Worm (Caenorhabditis elegans) whole organism, L2 larva: ENCODE measurements around the gene R09F10.1.
"Not testable (repeated sequence)": the region's sequence is repeated elsewhere in the genome, so short reads cannot be mapped to it uniquely, and the experiment has no call there.

Experiments
- C34F6.9 ChIP-seq: fragments of 150-350 bp; optimal IDR thresholded peaks from 2 replicates; lab custom pipeline; 2014; ENCODE audit warnings: missing biosample characterization, missing genetic modification characterization
- F13H6.1 ChIP-seq: sonication (generic microtip); optimal IDR thresholded peaks from 2 replicates; lab custom pipeline; 2016; ENCODE audit warnings: missing genetic modification characterization, missing compliant biosample characterization
- R02D3.7 ChIP-seq: fragments of 150-350 bp; optimal IDR thresholded peaks from 2 replicates; lab custom pipeline; 2014; ENCODE audit warnings: missing biosample characterization, missing genetic modification characterization
- ZK546.5 ChIP-seq: sonication (generic microtip); optimal IDR thresholded peaks from 2 replicates; lab custom pipeline; 2017; ENCODE audit warnings: missing biosample characterization, missing genetic modification characterization
- ama-1 ChIP-seq: fragments of 150-350 bp; optimal IDR thresholded peaks from 2 replicates; lab custom pipeline; 2018; ENCODE audit warnings: inconsistent platforms
- blmp-1 ChIP-seq: sonication (generic microtip); optimal IDR thresholded peaks from 2 replicates; lab custom pipeline; 2017; ENCODE audit warnings: missing genetic modification characterization, mild to moderate bottlenecking, missing compliant biosample characterization, antibody characterized with exemption, moderate library complexity; ENCODE audit not compliant: insufficient read depth
- ceh-16 ChIP-seq: fragments of 150-350 bp; optimal IDR thresholded peaks from 2 replicates; lab custom pipeline; 2014; ENCODE audit warnings: missing biosample characterization, missing genetic modification characterization
- fos-1 ChIP-seq: fragments of 150-350 bp; optimal IDR thresholded peaks from 2 replicates; lab custom pipeline; 2014; ENCODE audit warnings: missing biosample characterization, missing genetic modification characterization
- gmeb-1 ChIP-seq: fragments of 150-350 bp; optimal IDR thresholded peaks from 2 replicates; lab custom pipeline; 2014; ENCODE audit warnings: missing biosample characterization, missing genetic modification characterization
- lin-11 ChIP-seq: fragments of 150-350 bp; sonication (generic microtip); optimal IDR thresholded peaks from 2 replicates; lab custom pipeline; 2014; ENCODE audit warnings: missing biosample characterization, missing genetic modification characterization, inconsistent platforms, mixed read lengths
- lin-13 ChIP-seq: fragments of 150-350 bp; optimal IDR thresholded peaks from 2 replicates; lab custom pipeline; 2014; ENCODE audit warnings: missing biosample characterization, missing genetic modification reagents, missing genetic modification characterization
- lin-39 ChIP-seq: fragments of 150-350 bp; optimal IDR thresholded peaks from 2 replicates; lab custom pipeline; 2014; ENCODE audit warnings: missing biosample characterization, missing genetic modification reagents, missing genetic modification characterization
- lsy-2 ChIP-seq, 2 experiments: fragments of 150-350 bp in 1 of 2; sonication (generic microtip) in 1 of 2; optimal IDR thresholded peaks; 2 replicates each; lab custom pipeline; 2014 to 2017; ENCODE audit warnings: missing biosample characterization in 2 of 2, missing genetic modification characterization in 2 of 2
- mab-5 ChIP-seq: fragments of 150-350 bp; optimal IDR thresholded peaks from 2 replicates; lab custom pipeline; 2014; ENCODE audit warnings: missing biosample characterization, missing genetic modification characterization
- mdl-1 ChIP-seq, 2 experiments: fragments of 150-350 bp in 1 of 2; sonication (generic microtip) in 1 of 2; optimal IDR thresholded peaks; 2 replicates each; lab custom pipeline; 2017; ENCODE audit warnings: missing biosample characterization in 2 of 2, missing genetic modification characterization in 2 of 2
- nhr-10 ChIP-seq: sonication (generic microtip); optimal IDR thresholded peaks from 2 replicates; lab custom pipeline; 2017; ENCODE audit warnings: missing biosample characterization, missing genetic modification characterization
- nhr-11 ChIP-seq: fragments of 150-350 bp; optimal IDR thresholded peaks from 2 replicates; lab custom pipeline; 2014; ENCODE audit warnings: missing biosample characterization, missing genetic modification characterization
- nhr-23 ChIP-seq: fragments of 150-350 bp; optimal IDR thresholded peaks from 2 replicates; lab custom pipeline; 2014; ENCODE audit warnings: missing biosample characterization, missing genetic modification reagents, missing genetic modification characterization
- nhr-237 ChIP-seq: fragments of 150-350 bp; optimal IDR thresholded peaks from 2 replicates; lab custom pipeline; 2014; ENCODE audit warnings: missing biosample characterization, missing genetic modification characterization
- nhr-25 ChIP-seq: fragments of 150-350 bp; sonication (generic microtip); optimal IDR thresholded peaks from 3 replicates; lab custom pipeline; 2014; ENCODE audit warnings: missing biosample characterization, missing genetic modification characterization
- nhr-6 ChIP-seq: fragments of 150-350 bp; optimal IDR thresholded peaks from 2 replicates; lab custom pipeline; 2014; ENCODE audit warnings: missing biosample characterization, missing genetic modification characterization
- nhr-77 ChIP-seq: fragments of 150-350 bp; optimal IDR thresholded peaks from 2 replicates; lab custom pipeline; 2014; ENCODE audit warnings: missing biosample characterization, missing genetic modification characterization
- peb-1 ChIP-seq: fragments of 150-350 bp; optimal IDR thresholded peaks from 2 replicates; lab custom pipeline; 2014; ENCODE audit warnings: missing biosample characterization, missing genetic modification characterization
- sem-4 ChIP-seq: fragments of 150-350 bp; optimal IDR thresholded peaks from 2 replicates; lab custom pipeline; 2014; ENCODE audit warnings: missing biosample characterization, missing genetic modification reagents, missing genetic modification characterization
- skn-1 ChIP-seq: sonication (generic microtip); optimal IDR thresholded peaks from 2 replicates; lab custom pipeline; 2017; ENCODE audit warnings: missing biosample characterization, missing genetic modification characterization
- sma-9 ChIP-seq, 2 experiments: fragments of 150-350 bp in 1 of 2; sonication (generic microtip) in 1 of 2; optimal IDR thresholded peaks; 2 replicates each; lab custom pipeline; 2014 to 2016; ENCODE audit warnings: missing genetic modification characterization in 2 of 2, mild to moderate bottlenecking in 1 of 2, missing biosample characterization in 1 of 2, missing compliant biosample characterization in 1 of 2, missing genetic modification reagents in 1 of 2, moderate library complexity in 1 of 2
- snpc-4 ChIP-seq: fragments of 150-350 bp; optimal IDR thresholded peaks from 2 replicates; lab custom pipeline; 2014; ENCODE audit warnings: missing biosample characterization, missing genetic modification characterization
- unc-39 ChIP-seq: fragments of 150-350 bp; optimal IDR thresholded peaks from 2 replicates; lab custom pipeline; 2014; ENCODE audit warnings: missing biosample characterization, missing genetic modification characterization
- unc-55 ChIP-seq: fragments of 150-350 bp; sonication (generic microtip); optimal IDR thresholded peaks from 3 replicates; lab custom pipeline; 2014; ENCODE audit warnings: missing biosample characterization, missing genetic modification reagents, missing genetic modification characterization
- unc-62 ChIP-seq: fragments of 150-350 bp; optimal IDR thresholded peaks from 2 replicates; lab custom pipeline; 2014; ENCODE audit warnings: missing biosample characterization, missing genetic modification reagents, missing genetic modification characterization
- zag-1 ChIP-seq: fragments of 150-350 bp; optimal IDR thresholded peaks from 2 replicates; lab custom pipeline; 2014; ENCODE audit warnings: missing biosample characterization, missing genetic modification characterization
- ztf-1 ChIP-seq: fragments of 200-800 bp; sonication (Bioruptor generic); conservative IDR thresholded peaks from 2 replicates; pipeline ENCODE4 v1.3.6; 2022; ENCODE audit warnings: missing genetic modification characterization, missing compliant biosample characterization
- ztf-11 ChIP-seq: sonication (generic microtip); optimal IDR thresholded peaks from 2 replicates; lab custom pipeline; 2017; ENCODE audit warnings: missing biosample characterization, missing genetic modification characterization
- ztf-4 ChIP-seq: fragments of 150-350 bp; optimal IDR thresholded peaks from 2 replicates; lab custom pipeline; 2014; ENCODE audit warnings: missing biosample characterization, missing genetic modification characterization

Gene R09F10.1

DNA sequence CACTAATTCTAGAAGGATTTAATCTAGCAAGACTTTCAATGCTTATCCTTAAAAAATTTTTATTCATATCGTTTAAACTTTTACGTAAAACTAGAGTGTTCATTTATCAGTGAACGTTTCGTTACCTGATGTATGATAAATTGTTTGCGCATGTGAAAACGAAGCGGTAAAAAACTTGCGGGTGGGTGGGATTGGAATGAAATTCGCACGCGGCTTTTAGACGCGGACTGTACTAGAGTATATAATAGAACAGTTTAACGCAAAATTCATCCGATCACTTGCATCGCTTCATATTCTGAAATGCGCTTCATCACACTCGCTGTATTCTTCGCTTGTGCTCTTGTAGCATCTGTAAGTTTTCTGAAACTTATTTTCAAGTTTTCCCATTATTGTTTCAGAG lies 1.6 kb upstream of the R09F10.1 start, which contains the start of gene abu-9:
Gene abu-9 (plus strand): TSS at position 301 of the 400 bp plus-strand sequence.
- TF ChIP-seq R02D3.7; lin-11; nhr-11 (tag; lab: Kevin White, UChicago): not testable (repeated sequence)

DNA sequence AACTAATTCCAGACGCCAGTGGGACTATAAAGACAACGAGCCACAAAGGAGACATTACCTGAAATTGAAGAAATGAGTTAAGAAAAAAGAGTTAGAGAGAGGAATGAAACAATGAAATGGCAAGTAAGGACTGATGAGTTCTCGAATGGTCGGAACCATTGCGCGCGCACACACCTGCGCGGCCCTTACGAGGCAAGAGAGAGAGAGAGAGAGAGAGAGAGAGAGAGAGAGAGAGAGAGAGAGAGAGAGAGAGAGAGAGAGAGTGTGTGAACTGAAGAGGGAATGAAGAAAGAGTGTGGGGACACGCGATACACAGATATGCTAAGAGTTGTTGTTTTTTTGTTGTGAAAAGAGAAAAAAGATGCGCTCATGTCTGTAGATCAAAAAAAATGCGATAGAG lies 3.0 kb downstream of the R09F10.1 start, which contains the start of gene R09F10.8:
Gene R09F10.8 (minus strand): TSS at position 58 of the 400 bp plus-strand sequence.
- no peak for TF ChIP-seq unc-62 (GFP tag; lab: Kevin White, UChicago)
- no peak for TF ChIP-seq peb-1 (tag; lab: Kevin White, UChicago)
- TF ChIP-seq ztf-4 (tag; lab: Kevin White, UChicago) = no peak
- TF ChIP-seq sma-9 (GFP tag; optimal IDR thresholded peaks at IDR 0.05; lab: Kevin White, UChicago) = no peak
- TF ChIP-seq sma-9 (tag; optimal IDR thresholded peaks at IDR 0.05; lab: Kevin White, UChicago) = no peak
- no peak for TF ChIP-seq F13H6.1 (tag; lab: Kevin White, UChicago)
- TF ChIP-seq unc-55 (GFP tag; lab: Kevin White, UChicago) = no peak
- TF ChIP-seq nhr-237 (tag; lab: Kevin White, UChicago) = no peak
- TF ChIP-seq blmp-1 = no peak

DNA sequence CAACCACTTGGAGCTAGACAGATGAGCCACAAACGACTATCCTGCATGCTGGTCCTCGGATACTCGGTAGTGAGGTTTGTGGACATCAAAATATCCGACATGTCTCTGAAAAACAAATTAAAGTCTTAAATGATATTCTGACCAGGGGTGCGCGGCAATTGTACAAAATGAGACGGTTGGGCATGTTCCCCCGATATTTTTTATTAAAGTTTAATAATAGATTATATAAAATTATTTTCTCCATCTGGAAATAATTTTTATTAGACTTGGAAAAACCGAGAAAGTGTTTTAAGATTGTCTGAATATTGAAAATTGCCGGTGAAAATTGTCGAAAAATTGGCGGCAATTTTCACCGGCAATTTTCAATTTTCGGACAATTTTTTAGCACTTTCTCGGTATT lies 4.4 kb downstream of the R09F10.1 start, which contains the start of gene F55E10.4:
Gene F55E10.4 (minus strand): TSS at position 101 of the 400 bp plus-strand sequence.
- no peak for TF ChIP-seq ztf-11 (tag; lab: Kevin White, UChicago)
- TF ChIP-seq ceh-16 (tag; lab: Kevin White, UChicago) = no peak

DNA sequence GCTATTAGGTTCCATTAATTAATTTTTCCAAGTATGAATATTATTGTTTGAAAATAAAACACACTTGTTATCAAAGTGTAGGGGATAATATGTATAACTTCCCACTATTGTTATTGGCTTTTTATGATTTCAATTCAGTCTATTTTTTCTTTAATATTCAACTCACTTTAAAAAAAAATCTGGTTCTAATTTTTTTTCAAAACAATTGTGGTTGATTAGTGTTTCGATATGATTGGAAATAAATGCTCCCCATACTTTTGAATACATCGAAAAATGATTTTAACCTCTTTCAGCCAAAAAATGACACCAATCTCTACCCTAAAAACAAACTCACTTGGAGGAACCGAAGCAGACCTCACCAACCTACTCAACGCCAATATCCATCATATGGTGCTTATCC lies 17.0 kb downstream of the R09F10.1 start, which contains the start of gene F55E10.2:
Gene F55E10.2 (plus strand): TSS at position 301 of the 400 bp plus-strand sequence.
- TF ChIP-seq nhr-23 (no peak), gmeb-1 (tag; lab: Kevin White, UChicago) (no peak), sem-4 (tag; lab: Kevin White, UChicago) (no peak), mab-5 (tag; lab: Kevin White, UChicago) (no peak), ama-1 (lab: Kevin White, UChicago) (no peak), lsy-2 (tag; optimal IDR thresholded peaks at IDR 0.05; lab: Kevin White, UChicago) (no peak), peb-1 (tag; lab: Kevin White, UChicago) (no peak), R02D3.7 (no peak), nhr-237 (tag; lab: Kevin White, UChicago) (no peak), lin-11 (no peak), lin-13 (GFP tag; lab: Kevin White, UChicago) (no peak), ztf-11 (tag; lab: Kevin White, UChicago) (no peak)

ce11 chrX:8341675-8342074 lies 18.3 kb downstream of the R09F10.1 start, which contains the start of gene F55E10.1:
TSS of gene F55E10.1 (plus strand) at chrX:8341975.
- TF ChIP-seq nhr-11 (tag; lab: Kevin White, UChicago) (no peak), ztf-1 (GFP tag; lab: Robert Waterston, UW) (no peak), snpc-4 (no peak), lin-13 (GFP tag; lab: Kevin White, UChicago) (no peak), R02D3.7 (no peak)

DNA sequence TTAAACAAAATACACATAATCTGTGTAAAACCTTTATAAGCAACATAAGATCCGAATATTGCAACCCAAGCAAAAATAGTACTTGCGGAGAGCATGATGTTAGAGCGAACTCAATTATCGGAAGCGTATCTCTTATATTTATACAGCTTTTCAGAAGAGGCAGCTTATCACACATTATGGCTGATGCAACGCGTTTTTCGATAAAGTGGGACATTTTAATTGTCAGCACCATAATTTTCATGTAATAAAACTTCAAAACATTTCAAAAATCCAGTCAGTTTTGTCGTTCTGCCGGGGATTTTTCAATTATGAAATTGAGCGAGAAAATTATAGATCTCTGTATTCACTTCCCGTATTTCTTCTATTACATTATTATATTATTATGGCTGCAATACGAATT lies 22.9 kb downstream of the R09F10.1 start, which contains the start of gene drd-5:
Gene drd-5 (minus strand): TSS at position 101 of the 400 bp plus-strand sequence.
- no peak for TF ChIP-seq nhr-77 (tag; lab: Kevin White, UChicago)
- no peak for TF ChIP-seq fos-1 (tag; lab: Kevin White, UChicago)
- TF ChIP-seq nhr-10 = no peak
- TF ChIP-seq snpc-4 = no peak
- no peak for TF ChIP-seq unc-39 (tag; lab: Kevin White, UChicago)
- TF ChIP-seq unc-62 (GFP tag; lab: Kevin White, UChicago) = no peak
- no peak for TF ChIP-seq zag-1 (tag; lab: Kevin White, UChicago)
- TF ChIP-seq mdl-1 (tag; optimal IDR thresholded peaks at IDR 0.05; lab: Kevin White, UChicago) = no peak
- TF ChIP-seq ama-1 (lab: Kevin White, UChicago) = no peak
- TF ChIP-seq nhr-6 = no peak
- no peak for TF ChIP-seq C34F6.9 (tag; lab: Kevin White, UChicago)
- no peak for TF ChIP-seq ZK546.5 (tag; lab: Kevin White, UChicago)
- no peak for TF ChIP-seq nhr-25 (tag; lab: Kevin White, UChicago)
- no peak for TF ChIP-seq mab-5 (tag; lab: Kevin White, UChicago)
- no peak for TF ChIP-seq ztf-11 (tag; lab: Kevin White, UChicago)
- TF ChIP-seq lin-39 (tag; lab: Kevin White, UChicago) = no peak
- TF ChIP-seq skn-1 = no peak
- TF ChIP-seq blmp-1 = no peak
